Worm (Caenorhabditis elegans): ENCODE measurements around the gene dpl-1.

The dpl-1 gene

DNA sequence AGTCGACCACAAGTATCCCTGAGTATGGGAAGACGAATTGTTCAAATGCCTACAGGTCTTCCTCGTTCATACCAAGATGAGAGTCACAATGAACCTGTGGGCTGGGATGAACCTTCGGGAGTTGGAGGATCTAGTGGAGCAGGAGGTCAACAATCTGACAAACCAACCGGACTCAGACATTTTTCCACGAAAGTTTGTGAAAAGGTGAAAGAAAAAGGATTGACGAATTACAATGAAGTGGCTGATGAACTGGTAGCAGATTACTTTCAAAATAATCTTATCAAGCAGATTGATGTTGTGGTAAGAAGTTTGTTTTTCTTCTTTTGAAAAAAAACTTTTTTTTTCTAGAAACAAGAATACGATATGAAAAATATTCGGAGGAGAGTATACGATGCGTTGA, 338 bp downstream of the dpl-1 start:
- TF ChIP-seq ceh-83 (GFP tag; optimal IDR thresholded peaks at IDR 0.05) (no peak), elt-1 (tag; optimal IDR thresholded peaks at IDR 0.05; ENCODE audit: borderline replicate concordance, insufficient read depth) (no peak), ces-1 (GFP tag; optimal IDR thresholded peaks at IDR 0.05) (no peak), tbx-8 (GFP tag; optimal IDR thresholded peaks at IDR 0.05) (no peak), snpc-4 (tag; optimal IDR thresholded peaks at IDR 0.05) (no peak), nhr-2 (tag; optimal IDR thresholded peaks at IDR 0.05) (no peak), pha-4 (tag; optimal IDR thresholded peaks at IDR 0.05) (no peak), sptf-1 (tag; optimal IDR thresholded peaks at IDR 0.05) (no peak), drap-1 (GFP tag; optimal IDR thresholded peaks at IDR 0.05) (no peak), mep-1 (tag; optimal IDR thresholded peaks at IDR 0.05) (no peak), hlh-1 (tag; optimal IDR thresholded peaks at IDR 0.05) (no peak), mls-2 (tag; optimal IDR thresholded peaks at IDR 0.05) (no peak), flh-1 (GFP tag; optimal IDR thresholded peaks at IDR 0.05) (no peak), nhr-12 (tag; optimal IDR thresholded peaks at IDR 0.05) (no peak), unc-120 (tag; optimal IDR thresholded peaks at IDR 0.05; ENCODE audit: poor library complexity, severe bottlenecking) (no peak), unc-62 (GFP tag; optimal IDR thresholded peaks at IDR 0.05) (no peak), nhr-28 (tag; optimal IDR thresholded peaks at IDR 0.05) (no peak), elt-3 (tag; optimal IDR thresholded peaks at IDR 0.05) (no peak), ztf-11 (tag; optimal IDR thresholded peaks at IDR 0.05) (no peak)

ce11 chrII:9170851-9171250, 1.1 kb downstream of the dpl-1 start:
- TF ChIP-seq tbx-8 (GFP tag; optimal IDR thresholded peaks at IDR 0.05), result no peak

DNA sequence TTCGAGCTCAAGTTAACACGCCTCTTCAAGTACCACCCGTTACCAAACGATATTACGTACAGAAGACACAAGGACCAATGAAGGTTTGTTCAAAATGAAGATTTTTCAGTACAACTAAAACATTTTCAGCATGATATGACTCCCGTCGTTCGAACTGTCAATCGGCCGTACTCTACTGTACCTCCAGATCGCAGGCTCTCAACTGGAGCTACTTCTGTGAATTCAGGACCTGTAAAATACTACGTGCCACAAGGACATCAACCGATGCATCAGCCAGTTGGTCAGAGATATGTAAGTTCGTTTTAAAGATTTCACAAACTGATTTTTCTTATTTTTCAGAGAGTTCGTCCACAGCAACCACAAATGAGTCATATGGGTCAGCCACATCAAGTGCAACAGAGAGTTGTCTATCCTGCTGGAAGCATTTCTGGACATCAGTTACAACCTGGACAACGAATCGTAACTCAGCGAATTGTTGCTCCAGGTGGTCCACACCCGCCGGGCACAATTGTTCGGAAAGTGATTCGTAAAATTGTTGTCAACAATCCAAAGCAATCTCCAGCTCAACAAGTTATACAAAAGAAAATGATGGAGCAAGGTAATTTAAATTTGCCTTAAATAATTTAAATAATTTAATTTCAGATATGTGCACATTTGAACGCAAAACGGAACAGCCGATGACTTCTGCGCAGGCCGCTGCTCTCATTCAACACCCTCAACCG, 1.9 kb downstream of the dpl-1 start:
- no peak for TF ChIP-seq nhr-12 (tag; optimal IDR thresholded peaks at IDR 0.05)
- no peak for TF ChIP-seq elt-3 (tag; optimal IDR thresholded peaks at IDR 0.05)
- no peak for TF ChIP-seq pha-4 (tag; optimal IDR thresholded peaks at IDR 0.05)
- TF ChIP-seq ceh-43 (GFP tag; optimal IDR thresholded peaks at IDR 0.05), result no peak
- no peak for TF ChIP-seq lin-13 (tag; optimal IDR thresholded peaks at IDR 0.05)
- TF ChIP-seq lin-32 (GFP tag; optimal IDR thresholded peaks at IDR 0.05), result no peak
- TF ChIP-seq ceh-39 (tag; optimal IDR thresholded peaks at IDR 0.05), result no peak
- no peak for TF ChIP-seq snpc-4 (tag; optimal IDR thresholded peaks at IDR 0.05)
- no peak for TF ChIP-seq unc-120 (tag; optimal IDR thresholded peaks at IDR 0.05; ENCODE audit: poor library complexity, severe bottlenecking)
- TF ChIP-seq unc-39 (tag; optimal IDR thresholded peaks at IDR 0.05), result no peak

DNA sequence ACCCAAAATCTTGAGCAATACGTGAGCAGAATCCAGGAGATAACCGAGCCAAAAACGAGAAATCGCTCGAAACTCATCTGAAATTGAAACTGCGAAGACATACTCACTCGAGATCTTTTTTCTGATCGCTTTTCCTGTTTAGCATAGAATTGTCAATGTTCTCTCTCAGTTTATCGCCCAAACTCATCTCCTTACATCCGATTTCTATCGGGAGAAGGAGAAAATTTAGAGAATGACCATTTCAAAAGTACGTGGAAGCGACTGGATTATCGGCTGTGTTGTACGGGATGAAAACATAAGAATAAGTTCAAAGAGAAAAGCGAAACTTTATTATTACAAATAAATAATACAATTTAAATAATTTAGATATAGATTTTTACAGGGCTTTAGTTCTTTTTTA, 3.1 kb downstream of the dpl-1 start, which contains the start of gene T23G7.2:
Gene T23G7.2 (minus strand): TSS at position 101 of the 400 bp plus-strand sequence.
- TF ChIP-seq hlh-1 (tag; optimal IDR thresholded peaks at IDR 0.05) (no peak), M03D4.4 (tag; optimal IDR thresholded peaks at IDR 0.05) (no peak), ces-1 (GFP tag; optimal IDR thresholded peaks at IDR 0.05) (no peak), mls-2 (tag; optimal IDR thresholded peaks at IDR 0.05) (no peak), elt-1 (tag; optimal IDR thresholded peaks at IDR 0.05; ENCODE audit: borderline replicate concordance, insufficient read depth) (no peak), flh-1 (GFP tag; optimal IDR thresholded peaks at IDR 0.05) (no peak), drap-1 (GFP tag; optimal IDR thresholded peaks at IDR 0.05) (no peak), unc-62 (GFP tag; optimal IDR thresholded peaks at IDR 0.05) (no peak), nhr-76 (tag; optimal IDR thresholded peaks at IDR 0.05) (no peak), lsy-2 (tag; optimal IDR thresholded peaks at IDR 0.05) (no peak), nhr-28 (tag; optimal IDR thresholded peaks at IDR 0.05) (no peak), sem-2 (GFP tag; optimal IDR thresholded peaks at IDR 0.05) (no peak), lin-13 (tag; optimal IDR thresholded peaks at IDR 0.05) (no peak), unc-120 (tag; optimal IDR thresholded peaks at IDR 0.05; ENCODE audit: poor library complexity, severe bottlenecking) (no peak), tbx-8 (GFP tag; optimal IDR thresholded peaks at IDR 0.05) (no peak), snpc-4 (tag; optimal IDR thresholded peaks at IDR 0.05) (no peak), zip-8 (tag; optimal IDR thresholded peaks at IDR 0.05) (no peak), ceh-43 (GFP tag; optimal IDR thresholded peaks at IDR 0.05) (no peak), lin-32 (GFP tag; optimal IDR thresholded peaks at IDR 0.05) (no peak), mab-5 (tag; optimal IDR thresholded peaks at IDR 0.05) (no peak)

ce11 chrII:9173471-9173870, 3.8 kb downstream of the dpl-1 start:
- no peak for TF ChIP-seq cnd-1 (tag; optimal IDR thresholded peaks at IDR 0.05)
- TF ChIP-seq zip-8 (tag; optimal IDR thresholded peaks at IDR 0.05), result no peak
- TF ChIP-seq nhr-237 (tag; optimal IDR thresholded peaks at IDR 0.05), result no peak
- TF ChIP-seq M03D4.4 (tag; optimal IDR thresholded peaks at IDR 0.05), result no peak
- no peak for TF ChIP-seq unc-62 (GFP tag; optimal IDR thresholded peaks at IDR 0.05)
- TF ChIP-seq tbx-8 (GFP tag; optimal IDR thresholded peaks at IDR 0.05), result no peak
- TF ChIP-seq sptf-1 (tag; optimal IDR thresholded peaks at IDR 0.05), result no peak
- no peak for TF ChIP-seq ceh-39 (tag; optimal IDR thresholded peaks at IDR 0.05)
- TF ChIP-seq elt-1 (tag; optimal IDR thresholded peaks at IDR 0.05; ENCODE audit: borderline replicate concordance, insufficient read depth), result no peak
- TF ChIP-seq ces-1 (GFP tag; optimal IDR thresholded peaks at IDR 0.05), result no peak
- TF ChIP-seq lin-13 (tag; optimal IDR thresholded peaks at IDR 0.05), result no peak
- no peak for TF ChIP-seq unc-120 (tag; optimal IDR thresholded peaks at IDR 0.05; ENCODE audit: poor library complexity, severe bottlenecking)
- no peak for TF ChIP-seq mls-2 (tag; optimal IDR thresholded peaks at IDR 0.05)
- TF ChIP-seq nhr-12 (tag; optimal IDR thresholded peaks at IDR 0.05), result no peak
- no peak for TF ChIP-seq flh-1 (GFP tag; optimal IDR thresholded peaks at IDR 0.05)
- TF ChIP-seq ceh-83 (GFP tag; optimal IDR thresholded peaks at IDR 0.05), result no peak
